Comparison of ENCODE assay signal across 6 worm cellular contexts in genomic region chrX:15264593-15264992, ce11.
TF ChIP-seq lines count a peak whose summit lies in the region.

No protein-coding gene starts in this region.

TF ChIP-seq in whole organism, L1 larva, 84 proteins besides CTCF, POLR2A, EP300 and RAD21 (continues in another document):
- TF ChIP-seq skn-1 (tag; optimal IDR thresholded peaks at IDR 0.05; lab: Kevin White, UChicago) (peak; percentile 9), dsc-1 (tag; optimal IDR thresholded peaks at IDR 0.05; lab: Kevin White, UChicago) (peak; percentile 81), egl-13 (tag; optimal IDR thresholded peaks at IDR 0.05; lab: Kevin White, UChicago) (peak; percentile 63), nhr-47 (tag; optimal IDR thresholded peaks at IDR 0.05; lab: Kevin White, UChicago) (peak; percentile 53), sptf-1 (tag; optimal IDR thresholded peaks at IDR 0.05; lab: Kevin White, UChicago) (no peak), elt-3 (tag; optimal IDR thresholded peaks at IDR 0.05; lab: Kevin White, UChicago) (peak in 1 of 6 experiments; percentile 2), unc-86 (tag; optimal IDR thresholded peaks at IDR 0.05; lab: Kevin White, UChicago) (peak; percentile 54), lin-14 (GFP tag; optimal IDR thresholded peaks at IDR 0.05; lab: Kevin White, UChicago) (peak; percentile 40), pag-3 (tag; optimal IDR thresholded peaks at IDR 0.05; lab: Kevin White, UChicago; ENCODE audit: borderline replicate concordance, insufficient read depth) (no peak), ceh-63 (GFP tag; optimal IDR thresholded peaks at IDR 0.05; lab: Kevin White, UChicago) (peak; percentile 62), nhr-71 (tag; optimal IDR thresholded peaks at IDR 0.05; lab: Kevin White, UChicago) (peak; percentile 32), pax-3 (tag; optimal IDR thresholded peaks at IDR 0.05; lab: Kevin White, UChicago) (peak; percentile 33), nhr-19 (GFP tag; conservative IDR thresholded peaks at IDR 0.05; lab: Robert Waterston, UW) (no peak), blmp-1 (tag; optimal IDR thresholded peaks at IDR 0.05; lab: Kevin White, UChicago) (peak; percentile 45), rnt-1 (tag; optimal IDR thresholded peaks at IDR 0.05; lab: Kevin White, UChicago) (no peak)

TF ChIP-seq in whole organism, L2 larva, 48 proteins besides CTCF, POLR2A, EP300 and RAD21:
- peak; percentile 48 for TF ChIP-seq sem-4 (tag; optimal IDR thresholded peaks at IDR 0.05; lab: Kevin White, UChicago)
- TF ChIP-seq ztf-11 (tag; optimal IDR thresholded peaks at IDR 0.05; lab: Kevin White, UChicago): no peak
- TF ChIP-seq mdl-1 (tag; optimal IDR thresholded peaks at IDR 0.05; lab: Kevin White, UChicago): no peak
- TF ChIP-seq lsy-2 (tag; optimal IDR thresholded peaks at IDR 0.05; lab: Kevin White, UChicago): no peak
- TF ChIP-seq sma-3 (GFP tag; optimal IDR thresholded peaks at IDR 0.05; lab: Kevin White, UChicago): peak; percentile 11
- TF ChIP-seq sma-9 (GFP tag; optimal IDR thresholded peaks at IDR 0.05; lab: Kevin White, UChicago): peak; percentile 40
- no peak for TF ChIP-seq sma-9 (tag; optimal IDR thresholded peaks at IDR 0.05; lab: Kevin White, UChicago)

TF ChIP-seq in whole organism, L3 larva, 47 proteins besides CTCF, POLR2A, EP300 and RAD21:
- TF ChIP-seq lin-39 (tag; optimal IDR thresholded peaks at IDR 0.05; lab: Kevin White, UChicago) (no peak), nhr-23 (tag; optimal IDR thresholded peaks at IDR 0.05; lab: Kevin White, UChicago) (peak; percentile 33), tbx-2 (tag; optimal IDR thresholded peaks at IDR 0.05; lab: Kevin White, UChicago) (peak; percentile 15)

TF ChIP-seq in whole organism, L4 larva, 104 proteins besides CTCF, POLR2A, EP300 and RAD21:
- TF ChIP-seq aha-1 (tag; lab: Kevin White, UChicago) (peak; percentile 37), nhr-11 (tag; optimal IDR thresholded peaks at IDR 0.05; lab: Kevin White, UChicago) (no peak), skn-1 (tag; optimal IDR thresholded peaks at IDR 0.05; lab: Kevin White, UChicago) (no peak), madf-5 (GFP tag; IDR thresholded peaks at IDR 0.05; lab: Robert Waterston, UW) (no peak), hlh-30 (tag; optimal IDR thresholded peaks at IDR 0.05; lab: Kevin White, UChicago; ENCODE audit: insufficient read depth) (peak; percentile 26)

TF ChIP-seq in whole organism, early embryonic, 17 proteins besides CTCF, POLR2A, EP300 and RAD21:
- TF ChIP-seq ets-7 (tag; optimal IDR thresholded peaks at IDR 0.05; lab: Kevin White, UChicago): peak; percentile 55
- no peak for TF ChIP-seq tra-4 (tag; optimal IDR thresholded peaks at IDR 0.05; lab: Kevin White, UChicago)

TF ChIP-seq in whole organism, mixed stage, embryonic, 35 proteins besides CTCF, POLR2A, EP300 and RAD21:
- no peak for TF ChIP-seq lsy-2 (tag; optimal IDR thresholded peaks at IDR 0.05; lab: Kevin White, UChicago)
- TF ChIP-seq nhr-2 (tag; optimal IDR thresholded peaks at IDR 0.05; lab: Kevin White, UChicago): peak; percentile 66
- TF ChIP-seq zip-8 (tag; optimal IDR thresholded peaks at IDR 0.05; lab: Kevin White, UChicago): peak; percentile 89

Comparison
In these comparisons a context has a peak if more than half of its experiments do, and no peak if none do; other contexts are left out.
1. Of the 29 proteins assayed by ChIP-seq in both whole organism, L4 larva and whole organism, L1 larva: peak only in whole organism, L4 larva: aha-1; only in whole organism, L1 larva: skn-1; in both: none; in neither: 27.